Fruit fly (Drosophila melanogaster) whole organism, adult: Measurements from ENCODE around the gene MESR3.

Experiments used
- CG14711 ChIP-seq: fragments of 200-800 bp; sonication (Bioruptor generic); optimal IDR thresholded peaks from 2 replicates; lab custom pipeline; 2018; ENCODE audit warnings: missing biosample characterization, mild to moderate bottlenecking, missing genetic modification characterization, moderate library complexity
- CG33017 ChIP-seq: fragments of 200-800 bp; sonication (Bioruptor generic); optimal IDR thresholded peaks from 2 replicates; lab custom pipeline; 2018; ENCODE audit warnings: missing biosample characterization, mild to moderate bottlenecking, missing genetic modification characterization, moderate library complexity
- CG5204 ChIP-seq: fragments of 200-800 bp; sonication (Bioruptor generic); optimal IDR thresholded peaks from 2 replicates; lab custom pipeline; 2016; ENCODE audit warnings: missing biosample characterization, missing genetic modification characterization
- Clk ChIP-seq: fragments of 200-800 bp; sonication (Bioruptor generic); optimal IDR thresholded peaks from 2 replicates; lab custom pipeline; 2017; ENCODE audit warnings: missing biosample characterization, missing genetic modification characterization
- Hr96 ChIP-seq: fragments of 200-800 bp; sonication (Bioruptor generic); optimal IDR thresholded peaks from 2 replicates; lab custom pipeline; 2016; ENCODE audit warnings: missing biosample characterization, missing genetic modification characterization
- Mnt ChIP-seq: fragments of 200-800 bp; sonication (Bioruptor generic); optimal IDR thresholded peaks from 2 replicates; lab custom pipeline; 2016; ENCODE audit warnings: missing biosample characterization, mild to moderate bottlenecking, missing genetic modification characterization

dm6 chr2L:18599152-18599551 lies 17.9 kb upstream of the MESR3 start:
- TF ChIP-seq Clk (GFP tag; lab: Kevin White, UChicago) (no peak), CG33017 (tag; lab: Kevin White, UChicago) (no peak), Mnt (GFP tag; lab: Kevin White, UChicago) (no peak), Hr96 (GFP tag; lab: Kevin White, UChicago) (no peak), CG14711 (tag; lab: Kevin White, UChicago) (no peak), CG5204 (GFP tag; lab: Kevin White, UChicago) (no peak)
